Fruit fly (Drosophila melanogaster): ENCODE data around the gene ko.

dm6 chr3L:21113061-21113460 is 17.9 kb downstream of the ko start:
- TF ChIP-seq Sox15 (GFP tag; optimal IDR thresholded peaks at IDR 0.05) (no peak), Sox14 (GFP tag; optimal IDR thresholded peaks at IDR 0.05) (no peak), CG32006 (GFP tag; optimal IDR thresholded peaks at IDR 0.05) (peak; percentile 53), CG4318 (GFP tag; optimal IDR thresholded peaks at IDR 0.05) (no peak), CG8319 (GFP tag; optimal IDR thresholded peaks at IDR 0.05) (no peak), ss (GFP tag; optimal IDR thresholded peaks at IDR 0.05) (no peak), CG8119 (GFP tag; IDR thresholded peaks at IDR 0.05) (peak; percentile 49; the same call in 1 of the 3 replicates), CG6792 (GFP tag; optimal IDR thresholded peaks at IDR 0.05) (no peak), esn (GFP tag; optimal IDR thresholded peaks at IDR 0.05) (no peak), Gug (GFP tag; IDR thresholded peaks at IDR 0.05) (no peak), Sox102F (GFP tag; optimal IDR thresholded peaks at IDR 0.05) (no peak), Hr39 (GFP tag; optimal IDR thresholded peaks at IDR 0.05) (no peak)
